Fruit fly (Drosophila melanogaster): ENCODE measurements around the gene BORCS6.

Gene BORCS6

DNA sequence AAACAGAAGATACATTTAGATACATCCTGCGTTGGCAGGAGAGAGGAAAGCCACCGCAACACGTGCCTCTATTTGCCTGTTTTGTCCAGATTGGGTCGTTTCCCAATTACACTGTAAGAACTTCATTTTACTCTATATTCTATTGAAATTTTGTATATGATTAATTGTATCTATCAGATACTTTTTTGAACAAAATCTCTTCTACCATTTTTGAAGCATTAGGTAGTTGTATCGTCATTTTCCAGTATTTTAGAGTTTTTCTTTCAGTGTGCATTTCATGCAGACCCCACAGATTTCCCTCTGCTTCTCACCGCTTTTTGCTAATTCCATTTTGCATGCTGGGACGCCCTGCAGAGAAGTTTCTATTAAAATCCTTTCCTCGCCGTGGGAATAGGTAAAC is 13.9 kb downstream of the BORCS6 start:
- no peak for TF ChIP-seq Mnt (GFP tag; optimal IDR thresholded peaks at IDR 0.05)
- no peak for TF ChIP-seq CG1620 (GFP tag; optimal IDR thresholded peaks at IDR 0.05)
- no peak for TF ChIP-seq CG14711 (tag; optimal IDR thresholded peaks at IDR 0.05)
- no peak for TF ChIP-seq CG11617 (GFP tag; optimal IDR thresholded peaks at IDR 0.05)
- no peak for TF ChIP-seq kay (GFP tag; ENCODE audit: borderline replicate concordance)
- no peak for TF ChIP-seq cnc (optimal IDR thresholded peaks at IDR 0.05)
- no peak for TF ChIP-seq Clk (GFP tag; optimal IDR thresholded peaks at IDR 0.05)
- TF ChIP-seq pad (GFP tag; optimal IDR thresholded peaks at IDR 0.05) = no peak
- no peak for TF ChIP-seq CG7045 (GFP tag; optimal IDR thresholded peaks at IDR 0.05)
- no peak for TF ChIP-seq tj (GFP tag; optimal IDR thresholded peaks at IDR 0.05)
- TF ChIP-seq CG12768 (GFP tag; optimal IDR thresholded peaks at IDR 0.05) = no peak
- no peak for TF ChIP-seq Hr96 (GFP tag; optimal IDR thresholded peaks at IDR 0.05)
- no peak for TF ChIP-seq CG7101 (tag; optimal IDR thresholded peaks at IDR 0.05)
- no peak for TF ChIP-seq toe (GFP tag; optimal IDR thresholded peaks at IDR 0.05)
- TF ChIP-seq CG33017 (tag; optimal IDR thresholded peaks at IDR 0.05) = no peak
- no peak for TF ChIP-seq cic (GFP tag; optimal IDR thresholded peaks at IDR 0.05)
- TF ChIP-seq ovo (GFP tag; optimal IDR thresholded peaks at IDR 0.05) = no peak
- TF ChIP-seq Crg-1 (GFP tag; optimal IDR thresholded peaks at IDR 0.05) = no peak
- no peak for TF ChIP-seq CG5204 (GFP tag; optimal IDR thresholded peaks at IDR 0.05)

- TF ChIP-seq bab1 (GFP tag; optimal IDR thresholded peaks at IDR 0.05) (peak; percentile 18), CG1620 (GFP tag; optimal IDR thresholded peaks at IDR 0.05) (no peak)
These were observed 14.7 kb downstream of the BORCS6 start for dm6 chr3L:555326-555725.

DNA sequence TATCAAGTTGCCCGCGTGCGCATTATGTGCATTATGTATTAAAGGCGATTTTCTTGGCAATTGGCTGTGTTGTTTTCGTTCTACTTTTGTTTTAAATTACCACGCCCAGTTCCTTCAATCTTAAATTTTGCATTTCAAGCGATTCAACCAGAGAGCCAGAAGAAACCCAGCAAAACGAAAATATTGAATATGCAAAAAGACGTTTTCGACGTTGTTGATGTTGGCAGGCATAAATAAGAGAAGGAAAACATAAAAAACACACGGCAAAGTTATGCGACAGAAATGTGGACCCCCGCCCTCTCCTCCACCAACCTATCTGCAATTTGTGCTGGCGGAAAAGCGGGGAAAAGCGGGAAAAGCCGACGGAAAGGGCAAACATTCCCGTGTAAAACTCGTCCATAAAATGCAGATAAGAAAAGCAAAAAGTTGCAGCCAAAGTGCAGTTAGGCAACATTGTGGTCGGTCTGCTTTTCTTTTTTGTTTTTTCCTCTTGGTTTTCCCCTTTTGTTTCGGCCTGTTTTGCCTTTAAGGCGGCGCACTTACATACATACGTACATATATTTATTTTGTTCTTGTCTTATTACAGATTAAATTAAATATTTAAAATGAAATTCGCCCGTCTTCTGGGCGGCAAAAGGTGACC is 15.4 kb downstream of the BORCS6 start:
- TF ChIP-seq CG7101 (tag; optimal IDR thresholded peaks at IDR 0.05) = no peak
- peak; percentile 94 for TF ChIP-seq tj (GFP tag; optimal IDR thresholded peaks at IDR 0.05)

DNA sequence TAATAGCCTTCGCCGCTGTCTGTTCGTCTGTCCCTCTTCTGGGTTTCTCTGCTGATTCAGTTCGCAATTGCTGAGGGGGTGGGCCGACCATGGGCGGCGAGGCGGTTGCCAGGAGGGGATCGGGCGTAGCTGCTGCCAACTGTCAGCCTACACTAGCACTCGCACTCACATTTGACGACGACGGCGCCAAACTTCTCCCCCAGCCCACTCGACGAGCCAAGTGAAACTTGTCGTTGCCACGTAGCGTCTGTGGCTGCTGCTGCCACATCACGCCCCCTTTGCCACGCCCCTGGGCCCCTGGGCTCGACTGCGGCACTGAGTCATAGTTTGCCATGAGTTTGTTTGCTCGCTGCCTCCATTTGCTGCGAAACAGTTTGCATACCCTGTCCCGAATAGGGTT is 16.6 kb downstream of the BORCS6 start:
- no peak for TF ChIP-seq CG1620 (GFP tag; optimal IDR thresholded peaks at IDR 0.05)
- TF ChIP-seq ovo (GFP tag; optimal IDR thresholded peaks at IDR 0.05) = no peak
- TF ChIP-seq CG14711 (tag; optimal IDR thresholded peaks at IDR 0.05) = peak; percentile 7
- TF ChIP-seq tj (GFP tag; optimal IDR thresholded peaks at IDR 0.05) = peak; percentile 30
- TF ChIP-seq Hr96 (GFP tag; optimal IDR thresholded peaks at IDR 0.05) = peak; percentile 31
- no peak for TF ChIP-seq Crg-1 (GFP tag; optimal IDR thresholded peaks at IDR 0.05)
- no peak for TF ChIP-seq toe (GFP tag; optimal IDR thresholded peaks at IDR 0.05)
- TF ChIP-seq Mnt (GFP tag; optimal IDR thresholded peaks at IDR 0.05) = no peak
- peak; percentile 21 for TF ChIP-seq CG5204 (GFP tag; optimal IDR thresholded peaks at IDR 0.05)

DNA sequence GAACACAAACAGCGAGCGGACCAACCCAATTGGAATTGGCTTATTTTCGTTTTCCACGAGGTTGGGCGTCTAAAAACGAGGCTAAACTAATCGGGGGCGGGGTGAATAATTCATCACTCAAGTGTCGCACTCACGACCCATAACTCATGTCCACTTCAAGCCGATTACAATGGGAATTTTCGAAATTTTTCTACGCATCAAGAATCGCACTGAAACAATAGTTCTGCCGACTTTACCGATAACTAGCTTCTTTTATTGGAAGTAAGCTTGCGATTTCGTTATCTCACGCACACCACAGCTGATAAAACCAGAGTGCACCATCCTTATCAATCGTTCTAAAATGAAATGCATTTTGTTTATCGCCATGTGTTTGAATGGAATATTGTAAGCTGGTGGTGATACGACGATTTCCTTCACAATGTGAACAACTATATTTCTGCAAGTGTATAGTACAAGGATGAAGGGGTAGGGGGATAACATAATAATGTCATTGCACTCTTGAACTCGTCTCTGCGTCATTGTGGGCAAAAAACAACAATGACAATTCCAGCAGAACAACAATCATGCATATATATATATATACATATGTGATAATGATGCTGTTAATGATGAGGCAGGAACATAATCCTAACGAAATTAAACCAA is 18.9 kb downstream of the BORCS6 start:
- TF ChIP-seq Crg-1 (GFP tag; optimal IDR thresholded peaks at IDR 0.05) (no peak), CG1620 (GFP tag; optimal IDR thresholded peaks at IDR 0.05) (no peak), tj (GFP tag; optimal IDR thresholded peaks at IDR 0.05) (no peak), CG14711 (tag; optimal IDR thresholded peaks at IDR 0.05) (no peak), Mnt (GFP tag; optimal IDR thresholded peaks at IDR 0.05) (peak; percentile 45), Clk (GFP tag; optimal IDR thresholded peaks at IDR 0.05) (no peak), cic (GFP tag; optimal IDR thresholded peaks at IDR 0.05) (peak; percentile 73), CG7101 (tag; optimal IDR thresholded peaks at IDR 0.05) (no peak), CG12768 (GFP tag; optimal IDR thresholded peaks at IDR 0.05) (peak; percentile 3)

- TF ChIP-seq CG1620 (GFP tag; optimal IDR thresholded peaks at IDR 0.05) = no peak
- no peak for TF ChIP-seq pad (GFP tag; optimal IDR thresholded peaks at IDR 0.05)
- no peak for TF ChIP-seq tj (GFP tag; optimal IDR thresholded peaks at IDR 0.05)
- TF ChIP-seq CG11617 (GFP tag; optimal IDR thresholded peaks at IDR 0.05) = no peak
- no peak for TF ChIP-seq CG12768 (GFP tag; optimal IDR thresholded peaks at IDR 0.05)
These were observed 20.5 kb downstream of the BORCS6 start for dm6 chr3L:561117-561516.

DNA sequence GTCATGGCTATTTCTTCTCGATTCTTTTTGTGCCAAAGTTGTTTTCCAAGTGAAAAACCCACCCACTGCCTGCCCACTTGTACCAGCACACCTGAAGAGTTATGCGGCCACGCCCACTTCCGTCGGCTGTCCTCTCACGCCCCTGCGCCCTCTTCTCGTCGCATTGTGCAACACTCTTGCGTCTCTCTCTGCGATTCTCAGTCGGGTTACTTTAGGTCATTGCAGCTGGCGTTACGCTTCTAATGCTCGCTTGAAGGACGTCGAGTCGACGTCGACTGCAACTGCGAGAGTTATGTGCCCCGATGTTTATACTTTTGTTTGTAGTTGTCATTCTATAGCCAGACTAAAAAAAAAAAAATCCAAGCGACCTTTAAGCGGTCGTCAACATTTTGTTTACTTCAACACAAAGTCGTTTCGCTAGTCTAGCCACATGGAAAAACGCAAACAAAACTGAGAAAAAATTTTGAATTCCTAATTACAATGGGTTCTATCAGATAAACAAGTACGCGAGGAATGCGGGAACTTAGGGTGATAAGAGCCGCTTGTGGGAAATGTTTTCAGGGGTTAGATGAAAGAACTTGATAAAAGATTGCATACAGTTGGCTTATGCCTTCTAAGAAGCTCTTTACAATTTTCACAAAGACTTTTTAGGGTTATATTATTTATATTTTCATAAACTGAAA is 21.3 kb downstream of the BORCS6 start:
- no peak for TF ChIP-seq cnc (optimal IDR thresholded peaks at IDR 0.05)
- no peak for TF ChIP-seq Clk (GFP tag; optimal IDR thresholded peaks at IDR 0.05)
- no peak for TF ChIP-seq Crg-1 (GFP tag; optimal IDR thresholded peaks at IDR 0.05)
- TF ChIP-seq toe (GFP tag; optimal IDR thresholded peaks at IDR 0.05) = no peak
- TF ChIP-seq CG1620 (GFP tag; optimal IDR thresholded peaks at IDR 0.05) = no peak
- TF ChIP-seq CG7045 (GFP tag; optimal IDR thresholded peaks at IDR 0.05) = no peak
- no peak for TF ChIP-seq Mnt (GFP tag; optimal IDR thresholded peaks at IDR 0.05)
- TF ChIP-seq CG12768 (GFP tag; optimal IDR thresholded peaks at IDR 0.05) = no peak
- no peak for TF ChIP-seq CG11617 (GFP tag; optimal IDR thresholded peaks at IDR 0.05)
- no peak for TF ChIP-seq CG5204 (GFP tag; optimal IDR thresholded peaks at IDR 0.05)
- TF ChIP-seq Hr96 (GFP tag; optimal IDR thresholded peaks at IDR 0.05) = no peak
- no peak for TF ChIP-seq CG14711 (tag; optimal IDR thresholded peaks at IDR 0.05)
- no peak for TF ChIP-seq kay (GFP tag; ENCODE audit: borderline replicate concordance)
- TF ChIP-seq CG33017 (tag; optimal IDR thresholded peaks at IDR 0.05) = no peak
- TF ChIP-seq pad (GFP tag; optimal IDR thresholded peaks at IDR 0.05) = no peak
- no peak for TF ChIP-seq tj (GFP tag; optimal IDR thresholded peaks at IDR 0.05)

Measured in whole organism, adult.